Fruit fly (Drosophila melanogaster): ENCODE data around the gene Rev1.

Gene Rev1

DNA sequence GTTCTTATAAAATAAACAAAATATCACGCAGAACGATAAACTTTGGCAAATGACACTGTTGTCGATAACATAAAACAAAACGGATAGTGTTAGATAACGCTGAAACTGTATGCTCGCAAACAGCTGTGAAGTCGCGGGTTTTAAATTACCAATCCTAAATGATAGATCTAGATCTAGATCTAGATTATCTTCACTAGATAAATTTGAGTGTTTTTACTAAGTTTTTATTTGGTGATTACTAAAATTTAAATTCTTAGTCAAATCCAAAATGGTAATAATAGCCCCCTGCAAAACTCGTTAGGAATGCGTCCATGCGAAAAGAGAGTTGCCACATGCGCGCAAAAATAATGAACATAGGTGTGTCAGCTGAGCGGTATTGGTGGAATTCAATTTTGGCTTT lies at the start of gene Rev1, which contains the start of gene MED30 (continued):
- TF ChIP-seq CG2678 (tag; optimal IDR thresholded peaks at IDR 0.05) (peak; percentile 93), CG9609 (GFP tag; optimal IDR thresholded peaks at IDR 0.05) (peak; percentile 96), Usf (GFP tag; optimal IDR thresholded peaks at IDR 0.05) (peak; percentile 73), CG17385 (GFP tag; optimal IDR thresholded peaks at IDR 0.05) (peak; percentile 88), CG6791 (GFP tag; IDR thresholded peaks at IDR 0.05; ENCODE audit: partially characterized antibody) (no peak), CG9437 (GFP tag; optimal IDR thresholded peaks at IDR 0.05) (peak; percentile 77), Nf-YA (GFP tag; IDR thresholded peaks at IDR 0.05) (peak; percentile 85), CG18011 (GFP tag; optimal IDR thresholded peaks at IDR 0.05) (peak; percentile 89), CG14965 (GFP tag; optimal IDR thresholded peaks at IDR 0.05; ENCODE audit: borderline replicate concordance) (peak; percentile 35), Mes4 (GFP tag; optimal IDR thresholded peaks at IDR 0.05) (peak; percentile 87), CG7556 (GFP tag; optimal IDR thresholded peaks at IDR 0.05) (peak; percentile 89), Nf-YC (tag; optimal IDR thresholded peaks at IDR 0.05) (peak; percentile 86), dysf (GFP tag; IDR thresholded peaks at IDR 0.05) (peak; percentile 93), MTF-1 (GFP tag; optimal IDR thresholded peaks at IDR 0.05; ENCODE audit: borderline replicate concordance) (peak; percentile 81), grn (GFP tag; optimal IDR thresholded peaks at IDR 0.05) (peak; percentile 93), HLH4C (GFP tag; IDR thresholded peaks at IDR 0.05; ENCODE audit: partially characterized antibody) (peak; percentile 57), CG9727 (GFP tag; optimal IDR thresholded peaks at IDR 0.05) (peak; percentile 86), NFAT (GFP tag; IDR thresholded peaks at IDR 0.05) (peak; percentile 96), Jarid2 (GFP tag; optimal IDR thresholded peaks at IDR 0.05) (peak; percentile 59), CG16813 (GFP tag; IDR thresholded peaks at IDR 0.05; ENCODE audit: partially characterized antibody) (peak; percentile 56; the same call in 2 of the 3 replicates), CG6272 (GFP tag; IDR thresholded peaks at IDR 0.05) (peak; percentile 86), CG10654 (GFP tag; optimal IDR thresholded peaks at IDR 0.05) (peak; percentile 95), sna (GFP tag; IDR thresholded peaks at IDR 0.05; ENCODE audit: partially characterized antibody) (peak; percentile 59; the same call in 1 of the 2 replicates), HLHmδ (GFP tag; optimal IDR thresholded peaks at IDR 0.05) (no peak), lov (optimal IDR thresholded peaks at IDR 0.05) (no peak), lov (GFP tag; IDR thresholded peaks at IDR 0.05) (peak; percentile 83), CG6254 (GFP tag; optimal IDR thresholded peaks at IDR 0.05) (peak; percentile 71), sqz (GFP tag; optimal IDR thresholded peaks at IDR 0.05) (peak; percentile 74), jing (GFP tag; optimal IDR thresholded peaks at IDR 0.05) (peak; percentile 81), CG17802 (tag; optimal IDR thresholded peaks at IDR 0.05) (peak; percentile 73), kah (GFP tag; optimal IDR thresholded peaks at IDR 0.05) (peak; percentile 66), vfl (GFP tag; optimal IDR thresholded peaks at IDR 0.05) (peak; percentile 97), ap (GFP tag; IDR thresholded peaks at IDR 0.05) (peak; percentile 78), Doc2 (GFP tag; IDR thresholded peaks at IDR 0.05) (0 out of 2 replicates have a peak, but pooled peaks have one; percentile 11), ranshi (GFP tag; IDR thresholded peaks at IDR 0.05) (peak; percentile 87), CG4360 (GFP tag; IDR thresholded peaks at IDR 0.05) (peak; percentile 62), trh (GFP tag; optimal IDR thresholded peaks at IDR 0.05) (peak; percentile 82), H15 (GFP tag; IDR thresholded peaks at IDR 0.05) (peak; percentile 88), Max (GFP tag; optimal IDR thresholded peaks at IDR 0.05) (peak; percentile 95), kay (GFP tag; optimal IDR thresholded peaks at IDR 0.05) (peak; percentile 90), Rx (GFP tag; IDR thresholded peaks at IDR 0.05) (peak; percentile 88), TFAM (GFP tag; optimal IDR thresholded peaks at IDR 0.05) (peak; percentile 30), CG4424 (GFP tag; optimal IDR thresholded peaks at IDR 0.05) (peak; percentile 91), hkb (optimal IDR thresholded peaks at IDR 0.05) (peak; percentile 16), hkb (GFP tag; IDR thresholded peaks at IDR 0.05) (peak; percentile 91), Scr (GFP tag; IDR thresholded peaks at IDR 0.05; ENCODE audit: partially characterized antibody) (peak; percentile 52), ham (GFP tag; IDR thresholded peaks at IDR 0.05) (peak; percentile 74; the same call in 1 of the 2 replicates), CG3847 (GFP tag; IDR thresholded peaks at IDR 0.05) (peak; percentile 94), CG7745 (tag; optimal IDR thresholded peaks at IDR 0.05) (peak; percentile 17), Deaf1 (tag; optimal IDR thresholded peaks at IDR 0.05) (peak; percentile 65)
